5 worm cellular contexts compared by ENCODE assay signal in the genomic region with DNA sequence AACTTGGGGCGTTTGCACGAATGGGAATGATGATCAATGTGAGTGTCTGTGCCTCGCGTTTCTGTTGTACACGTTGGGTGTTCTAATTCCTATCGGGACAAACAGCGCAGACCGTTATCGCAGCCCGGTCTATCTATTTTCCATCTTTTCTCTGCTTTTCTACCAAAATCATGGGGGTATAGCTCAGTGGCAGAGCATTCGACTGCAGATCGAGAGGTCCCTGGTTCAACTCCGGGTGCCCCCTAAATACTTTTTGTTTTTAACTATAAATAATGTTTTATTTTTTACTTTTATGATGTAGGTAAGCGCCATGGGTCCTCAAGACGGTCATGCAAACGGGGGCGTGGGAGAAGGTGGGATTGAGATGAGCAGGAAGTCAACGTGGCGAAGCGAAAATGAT.
TF ChIP-seq lines count a peak whose summit lies in the region.

No protein-coding gene starts in this region.

TF ChIP-seq in whole organism, L1 larva, 84 proteins besides CTCF, POLR2A, EP300 and RAD21:
- no peak for TF ChIP-seq ceh-82 (tag; optimal IDR thresholded peaks at IDR 0.05; lab: Kevin White, UChicago)
- peak; percentile 18 for TF ChIP-seq nhr-90 (tag; optimal IDR thresholded peaks at IDR 0.05; lab: Kevin White, UChicago; ENCODE audit: poor library complexity)

TF ChIP-seq in whole organism, L3 larva, 47 proteins besides CTCF, POLR2A, EP300 and RAD21:
- peak; percentile 45 for TF ChIP-seq elt-2 (tag; optimal IDR thresholded peaks at IDR 0.05; lab: Kevin White, UChicago)
- no peak for TF ChIP-seq jun-1 (tag; optimal IDR thresholded peaks at IDR 0.05; lab: Kevin White, UChicago)
- peak; percentile 21 for TF ChIP-seq lsy-12 (tag; optimal IDR thresholded peaks at IDR 0.05; lab: Kevin White, UChicago)

TF ChIP-seq in whole organism, early embryonic, 17 proteins besides CTCF, POLR2A, EP300 and RAD21:
- TF ChIP-seq F13C5.2 (tag; optimal IDR thresholded peaks at IDR 0.05; lab: Kevin White, UChicago) = no peak
- no peak for TF ChIP-seq tbx-37 (GFP tag; conservative IDR thresholded peaks at IDR 0.05; lab: Robert Waterston, UW)
- TF ChIP-seq scrt-1 (GFP tag; IDR thresholded peaks at IDR 0.05; lab: Robert Waterston, UW) = no peak
- 0 out of 2 replicates have a peak, but pooled peaks have one; percentile 52 for TF ChIP-seq tbx-11 (GFP tag; IDR thresholded peaks at IDR 0.05; lab: Robert Waterston, UW)
- no peak; the same call in 1 of the 2 replicates for TF ChIP-seq pes-1 (GFP tag; IDR thresholded peaks at IDR 0.05; lab: Robert Waterston, UW)

TF ChIP-seq in whole organism, midembryonic, 9 proteins besides CTCF, POLR2A, EP300 and RAD21:
- TF ChIP-seq cog-1 (tag; optimal IDR thresholded peaks at IDR 0.05; lab: Kevin White, UChicago) = no peak
- TF ChIP-seq ztf-23 (GFP tag; IDR thresholded peaks at IDR 0.05; lab: Robert Waterston, UW) = no peak
- TF ChIP-seq T22C8.4 (GFP tag; IDR thresholded peaks at IDR 0.05; lab: Robert Waterston, UW) = no peak
- TF ChIP-seq ztf-29 (GFP tag; IDR thresholded peaks at IDR 0.05; lab: Robert Waterston, UW) = 0 out of 2 replicates have a peak, but pooled peaks have one; percentile 12
- no peak for TF ChIP-seq tab-1 (GFP tag; IDR thresholded peaks at IDR 0.05; lab: Robert Waterston, UW)

TF ChIP-seq in whole organism, young adult, 124 proteins besides CTCF, POLR2A, EP300 and RAD21 (continues in another document):
- TF ChIP-seq attf-6 (GFP tag; IDR thresholded peaks at IDR 0.05; lab: Robert Waterston, UW) (no peak), F37B4.10 (GFP tag; IDR thresholded peaks at IDR 0.05; lab: Robert Waterston, UW) (0 out of 2 replicates have a peak, but pooled peaks have one; percentile 69), cebp-2 (GFP tag; IDR thresholded peaks at IDR 0.05; lab: Robert Waterston, UW) (0 out of 2 replicates have a peak, but pooled peaks have one; percentile 42), fkh-3 (tag; optimal IDR thresholded peaks at IDR 0.05; lab: Kevin White, UChicago) (peak; percentile 70), ceh-91 (GFP tag; IDR thresholded peaks at IDR 0.05; lab: Robert Waterston, UW) (no peak), efl-1 (GFP tag; optimal IDR thresholded peaks at IDR 0.05; lab: Kevin White, UChicago) (no peak), Y56A3A.18 (GFP tag; IDR thresholded peaks at IDR 0.05; lab: Robert Waterston, UW) (0 out of 2 replicates have a peak, but pooled peaks have one; percentile 24), Y67H2A.10 (GFP tag; conservative IDR thresholded peaks at IDR 0.05; lab: Robert Waterston, UW) (0 out of 2 replicates have a peak, but pooled peaks have one; percentile 19), nhr-90 (tag; optimal IDR thresholded peaks at IDR 0.05; lab: Kevin White, UChicago) (peak; percentile 89), attf-5 (GFP tag; optimal IDR thresholded peaks at IDR 0.05; lab: Kevin White, UChicago) (peak; percentile 76), ama-1 (optimal IDR thresholded peaks at IDR 0.05; lab: Kevin White, UChicago) (no peak), ama-1 (GFP tag; optimal IDR thresholded peaks at IDR 0.05; lab: Kevin White, UChicago) (peak; percentile 56 to 87), ztf-25 (GFP tag; IDR thresholded peaks at IDR 0.05; lab: Robert Waterston, UW) (peak; percentile 78; the same call in 1 of the 2 replicates), nfyb-1 (GFP tag; IDR thresholded peaks at IDR 0.05; lab: Robert Waterston, UW) (no peak), ztf-18 (tag; optimal IDR thresholded peaks at IDR 0.05; lab: Kevin White, UChicago) (peak; percentile 67), cebp-1 (GFP tag; IDR thresholded peaks at IDR 0.05; lab: Robert Waterston, UW) (0 out of 2 replicates have a peak, but pooled peaks have one; percentile 45), cebp-1 (tag; optimal IDR thresholded peaks at IDR 0.05; lab: Kevin White, UChicago) (no peak), akir-1 (GFP tag; optimal IDR thresholded peaks at IDR 0.05; lab: Kevin White, UChicago) (no peak), B0261.1 (tag; optimal IDR thresholded peaks at IDR 0.05; lab: Kevin White, UChicago) (peak; percentile 77), Y95B8A.8 (GFP tag; IDR thresholded peaks at IDR 0.05; lab: Robert Waterston, UW) (0 out of 2 replicates have a peak, but pooled peaks have one; percentile 37), K11D2.4 (GFP tag; IDR thresholded peaks at IDR 0.05; lab: Robert Waterston, UW) (no peak), chd-7 (tag; optimal IDR thresholded peaks at IDR 0.05; lab: Kevin White, UChicago) (peak; percentile 61), B0019.2 (GFP tag; conservative IDR thresholded peaks at IDR 0.05; lab: Robert Waterston, UW) (peak; percentile 25; the same call in 1 of the 2 replicates), B0035.1 (tag; optimal IDR thresholded peaks at IDR 0.05; lab: Kevin White, UChicago) (peak; percentile 31), ztf-26 (tag; optimal IDR thresholded peaks at IDR 0.05; lab: Kevin White, UChicago) (peak; percentile 24), egl-44 (GFP tag; IDR thresholded peaks at IDR 0.05; lab: Robert Waterston, UW) (peak; percentile 85), mxl-1 (tag; optimal IDR thresholded peaks at IDR 0.05; lab: Kevin White, UChicago) (peak; percentile 52), T07F8.4 (tag; optimal IDR thresholded peaks at IDR 0.05; lab: Kevin White, UChicago) (peak; percentile 69), ets-4 (GFP tag; optimal IDR thresholded peaks at IDR 0.05; lab: Kevin White, UChicago) (peak; percentile 60), lsl-1 (GFP tag; optimal IDR thresholded peaks at IDR 0.05; lab: Kevin White, UChicago) (peak; percentile 43), sdz-38 (tag; optimal IDR thresholded peaks at IDR 0.05; lab: Kevin White, UChicago) (no peak), nfya-1 (tag; optimal IDR thresholded peaks at IDR 0.05; lab: Kevin White, UChicago; ENCODE audit: borderline replicate concordance, insufficient read depth) (no peak), T26A5.8 (tag; optimal IDR thresholded peaks at IDR 0.05; lab: Kevin White, UChicago) (peak; percentile 45), egrh-3 (GFP tag; IDR thresholded peaks at IDR 0.05; lab: Robert Waterston, UW) (no peak), ztf-22 (GFP tag; optimal IDR thresholded peaks at IDR 0.05; lab: Kevin White, UChicago) (no peak), gei-17 (GFP tag; optimal IDR thresholded peaks at IDR 0.05; lab: Kevin White, UChicago) (no peak), xnd-1 (tag; optimal IDR thresholded peaks at IDR 0.05; lab: Kevin White, UChicago) (peak; percentile 1), bed-2 (GFP tag; IDR thresholded peaks at IDR 0.05; lab: Robert Waterston, UW) (no peak), nhr-179 (tag; optimal IDR thresholded peaks at IDR 0.05; lab: Kevin White, UChicago) (no peak), ceh-27 (GFP tag; optimal IDR thresholded peaks at IDR 0.05; lab: Kevin White, UChicago) (no peak), dpff-1 (tag; optimal IDR thresholded peaks at IDR 0.05; lab: Kevin White, UChicago) (no peak), hsf-1 (GFP tag; IDR thresholded peaks at IDR 0.05; lab: Robert Waterston, UW) (0 out of 2 replicates have a peak, but pooled peaks have one; percentile 24), hrde-1 (tag; optimal IDR thresholded peaks at IDR 0.05; lab: Kevin White, UChicago; ENCODE audit: borderline replicate concordance) (peak; percentile 70), F33H1.4 (GFP tag; IDR thresholded peaks at IDR 0.05; lab: Robert Waterston, UW) (peak; percentile 43; the same call in 1 of the 2 replicates), ccch-3 (GFP tag; optimal IDR thresholded peaks at IDR 0.05; lab: Kevin White, UChicago) (no peak), ZK185.1 (tag; optimal IDR thresholded peaks at IDR 0.05; lab: Kevin White, UChicago; ENCODE audit: poor library complexity, severe bottlenecking) (peak; percentile 41), bed-1 (GFP tag; IDR thresholded peaks at IDR 0.05; lab: Robert Waterston, UW) (no peak), madf-8 (GFP tag; conservative IDR thresholded peaks at IDR 0.05; lab: Robert Waterston, UW) (peak; percentile 45), ceh-79 (tag; optimal IDR thresholded peaks at IDR 0.05; lab: Kevin White, UChicago) (peak; percentile 48), ztf-28 (GFP tag; IDR thresholded peaks at IDR 0.05; lab: Robert Waterston, UW) (no peak), unc-130 (GFP tag; optimal IDR thresholded peaks at IDR 0.05; lab: Kevin White, UChicago) (peak; percentile 22), lin-26 (GFP tag; IDR thresholded peaks at IDR 0.05; lab: Robert Waterston, UW) (peak; percentile 94), madf-10 (tag; optimal IDR thresholded peaks at IDR 0.05; lab: Kevin White, UChicago) (peak; percentile 55), D2030.7 (GFP tag; IDR thresholded peaks at IDR 0.05; lab: Robert Waterston, UW) (peak; percentile 69; the same call in 1 of the 2 replicates), rcor-1 (GFP tag; IDR thresholded peaks at IDR 0.05; lab: Robert Waterston, UW) (no peak), zim-3 (tag; optimal IDR thresholded peaks at IDR 0.05; lab: Kevin White, UChicago) (peak; percentile 45), ekl-4 (GFP tag; IDR thresholded peaks at IDR 0.05; lab: Robert Waterston, UW) (peak; percentile 64), pbrm-1 (GFP tag; IDR thresholded peaks at IDR 0.05; lab: Robert Waterston, UW) (no peak), ceh-100 (GFP tag; IDR thresholded peaks at IDR 0.05; lab: Robert Waterston, UW) (peak; percentile 49; the same call in 1 of the 2 replicates), nhr-80 (tag; optimal IDR thresholded peaks at IDR 0.05; lab: Kevin White, UChicago) (peak; percentile 42), let-607 (tag; optimal IDR thresholded peaks at IDR 0.05; lab: Kevin White, UChicago) (peak; percentile 10 to 16), egl-18 (GFP tag; IDR thresholded peaks at IDR 0.05; lab: Robert Waterston, UW) (no peak), rpc-1 (optimal IDR thresholded peaks at IDR 0.05; lab: Kevin White, UChicago) (peak; percentile 86), rpc-1 (tag; optimal IDR thresholded peaks at IDR 0.05; lab: Kevin White, UChicago) (peak; percentile 92), mes-4 (tag; optimal IDR thresholded peaks at IDR 0.05; lab: Kevin White, UChicago) (peak; percentile 39), hmg-1.2 (GFP tag; IDR thresholded peaks at IDR 0.05; lab: Robert Waterston, UW) (peak; percentile 65), rec-8 (tag; optimal IDR thresholded peaks at IDR 0.05; lab: Kevin White, UChicago) (peak; percentile 69 to 81), snpc-1.1 (tag; optimal IDR thresholded peaks at IDR 0.05; lab: Kevin White, UChicago; ENCODE audit: insufficient read depth) (peak; percentile 31), F57A8.1 (GFP tag; optimal IDR thresholded peaks at IDR 0.05; lab: Kevin White, UChicago) (peak; percentile 66)
